Worm (Caenorhabditis elegans) whole organism, L2 larva: ENCODE measurements around the gene T25B2.2.
A peak's percentile ranks its signal among the peaks of the same experiment; 100 is the strongest.

Source experiments
- C34F6.9 ChIP-seq: fragments of 150-350 bp; optimal IDR thresholded peaks from 2 replicates; lab custom pipeline; 2014; ENCODE audit warnings: missing biosample characterization, missing genetic modification characterization
- F13H6.1 ChIP-seq: sonication (generic microtip); optimal IDR thresholded peaks from 2 replicates; lab custom pipeline; 2016; ENCODE audit warnings: missing genetic modification characterization, missing compliant biosample characterization
- alr-1 ChIP-seq: fragments of 150-350 bp; optimal IDR thresholded peaks from 2 replicates; lab custom pipeline; 2014; ENCODE audit warnings: missing biosample characterization, missing genetic modification characterization
- ama-1 ChIP-seq: fragments of 150-350 bp; optimal IDR thresholded peaks from 2 replicates; lab custom pipeline; 2018; ENCODE audit warnings: inconsistent platforms
- blmp-1 ChIP-seq: sonication (generic microtip); optimal IDR thresholded peaks from 2 replicates; lab custom pipeline; 2017; ENCODE audit warnings: missing genetic modification characterization, mild to moderate bottlenecking, missing compliant biosample characterization, antibody characterized with exemption, moderate library complexity; ENCODE audit not compliant: insufficient read depth
- ceh-82 ChIP-seq: fragments of 150-350 bp; optimal IDR thresholded peaks from 2 replicates; lab custom pipeline; 2014; ENCODE audit warnings: missing biosample characterization, missing genetic modification characterization
- crh-2 ChIP-seq: sonication (generic microtip); optimal IDR thresholded peaks from 2 replicates; lab custom pipeline; 2017; ENCODE audit warnings: missing biosample characterization, missing genetic modification characterization
- dmd-4 ChIP-seq: sonication (generic microtip); optimal IDR thresholded peaks from 2 replicates; lab custom pipeline; 2017; ENCODE audit warnings: missing biosample characterization, missing genetic modification characterization
- elt-1 ChIP-seq: fragments of 150-350 bp; optimal IDR thresholded peaks from 2 replicates; lab custom pipeline; 2014; ENCODE audit warnings: missing biosample characterization, missing genetic modification characterization
- elt-3 ChIP-seq: sonication (generic microtip); optimal IDR thresholded peaks from 2 replicates; lab custom pipeline; 2017; ENCODE audit warnings: missing biosample characterization, missing genetic modification characterization
- fos-1 ChIP-seq: fragments of 150-350 bp; optimal IDR thresholded peaks from 2 replicates; lab custom pipeline; 2014; ENCODE audit warnings: missing biosample characterization, missing genetic modification characterization
- gmeb-1 ChIP-seq: fragments of 150-350 bp; optimal IDR thresholded peaks from 2 replicates; lab custom pipeline; 2014; ENCODE audit warnings: missing biosample characterization, missing genetic modification characterization
- lin-13 ChIP-seq: fragments of 150-350 bp; optimal IDR thresholded peaks from 2 replicates; lab custom pipeline; 2014; ENCODE audit warnings: missing biosample characterization, missing genetic modification reagents, missing genetic modification characterization
- lin-39 ChIP-seq: fragments of 150-350 bp; optimal IDR thresholded peaks from 2 replicates; lab custom pipeline; 2014; ENCODE audit warnings: missing biosample characterization, missing genetic modification reagents, missing genetic modification characterization
- lsy-2 ChIP-seq, 2 experiments: fragments of 150-350 bp in 1 of 2; sonication (generic microtip) in 1 of 2; optimal IDR thresholded peaks; 2 replicates each; lab custom pipeline; 2014 to 2017; ENCODE audit warnings: missing biosample characterization in 2 of 2, missing genetic modification characterization in 2 of 2
- mab-5 ChIP-seq: fragments of 150-350 bp; optimal IDR thresholded peaks from 2 replicates; lab custom pipeline; 2014; ENCODE audit warnings: missing biosample characterization, missing genetic modification characterization
- mbf-1 ChIP-seq: sonication (generic microtip); optimal IDR thresholded peaks from 2 replicates; lab custom pipeline; 2017; ENCODE audit warnings: missing biosample characterization, missing genetic modification characterization
- mdl-1 ChIP-seq, 2 experiments: fragments of 150-350 bp in 1 of 2; sonication (generic microtip) in 1 of 2; optimal IDR thresholded peaks; 2 replicates each; lab custom pipeline; 2017; ENCODE audit warnings: missing biosample characterization in 2 of 2, missing genetic modification characterization in 2 of 2
- nhr-11 ChIP-seq: fragments of 150-350 bp; optimal IDR thresholded peaks from 2 replicates; lab custom pipeline; 2014; ENCODE audit warnings: missing biosample characterization, missing genetic modification characterization
- nhr-12 ChIP-seq: fragments of 150-350 bp; optimal IDR thresholded peaks from 2 replicates; lab custom pipeline; 2014; ENCODE audit warnings: missing biosample characterization, missing genetic modification characterization
- nhr-129 ChIP-seq: fragments of 150-350 bp; optimal IDR thresholded peaks from 2 replicates; lab custom pipeline; 2014; ENCODE audit warnings: missing biosample characterization, missing genetic modification characterization
- nhr-21 ChIP-seq: fragments of 150-350 bp; optimal IDR thresholded peaks from 2 replicates; lab custom pipeline; 2014; ENCODE audit warnings: missing biosample characterization, missing genetic modification characterization
- nhr-23 ChIP-seq: fragments of 150-350 bp; optimal IDR thresholded peaks from 2 replicates; lab custom pipeline; 2014; ENCODE audit warnings: missing biosample characterization, missing genetic modification reagents, missing genetic modification characterization
- nhr-237 ChIP-seq: fragments of 150-350 bp; optimal IDR thresholded peaks from 2 replicates; lab custom pipeline; 2014; ENCODE audit warnings: missing biosample characterization, missing genetic modification characterization
- nhr-25 ChIP-seq: fragments of 150-350 bp; sonication (generic microtip); optimal IDR thresholded peaks from 3 replicates; lab custom pipeline; 2014; ENCODE audit warnings: missing biosample characterization, missing genetic modification characterization
- nhr-77 ChIP-seq: fragments of 150-350 bp; optimal IDR thresholded peaks from 2 replicates; lab custom pipeline; 2014; ENCODE audit warnings: missing biosample characterization, missing genetic modification characterization
- peb-1 ChIP-seq: fragments of 150-350 bp; optimal IDR thresholded peaks from 2 replicates; lab custom pipeline; 2014; ENCODE audit warnings: missing biosample characterization, missing genetic modification characterization
- skn-1 ChIP-seq: sonication (generic microtip); optimal IDR thresholded peaks from 2 replicates; lab custom pipeline; 2017; ENCODE audit warnings: missing biosample characterization, missing genetic modification characterization
- sma-3 ChIP-seq: sonication (generic microtip); optimal IDR thresholded peaks from 2 replicates; lab custom pipeline; 2016; ENCODE audit warnings: missing genetic modification reagents, missing genetic modification characterization, missing compliant biosample characterization
- sma-9 ChIP-seq, 2 experiments: fragments of 150-350 bp in 1 of 2; sonication (generic microtip) in 1 of 2; optimal IDR thresholded peaks; 2 replicates each; lab custom pipeline; 2014 to 2016; ENCODE audit warnings: missing genetic modification characterization in 2 of 2, mild to moderate bottlenecking in 1 of 2, missing biosample characterization in 1 of 2, missing compliant biosample characterization in 1 of 2, missing genetic modification reagents in 1 of 2, moderate library complexity in 1 of 2
- snpc-4 ChIP-seq: fragments of 150-350 bp; optimal IDR thresholded peaks from 2 replicates; lab custom pipeline; 2014; ENCODE audit warnings: missing biosample characterization, missing genetic modification characterization
- unc-39 ChIP-seq: fragments of 150-350 bp; optimal IDR thresholded peaks from 2 replicates; lab custom pipeline; 2014; ENCODE audit warnings: missing biosample characterization, missing genetic modification characterization
- unc-55 ChIP-seq: fragments of 150-350 bp; sonication (generic microtip); optimal IDR thresholded peaks from 3 replicates; lab custom pipeline; 2014; ENCODE audit warnings: missing biosample characterization, missing genetic modification reagents, missing genetic modification characterization
- unc-62 ChIP-seq: fragments of 150-350 bp; optimal IDR thresholded peaks from 2 replicates; lab custom pipeline; 2014; ENCODE audit warnings: missing biosample characterization, missing genetic modification reagents, missing genetic modification characterization

The T25B2.2 gene

ce11 chrX:6207687-6208088, 38.2 kb downstream of the T25B2.2 start, which contains the start of gene T13C5.6 (continued):
- TF ChIP-seq nhr-25 (tag; lab: Kevin White, UChicago) (peak; percentile 75), nhr-23 (no peak), skn-1 (peak; percentile 70), mdl-1 (tag; optimal IDR thresholded peaks at IDR 0.05; lab: Kevin White, UChicago) (peak; percentile 32 to 60), unc-62 (peak; percentile 25), nhr-77 (no peak), lin-13 (GFP tag; lab: Kevin White, UChicago) (peak; percentile 89), dmd-4 (tag; lab: Kevin White, UChicago) (no peak), F13H6.1 (tag; lab: Kevin White, UChicago) (peak; percentile 87)
- TF ChIP-seq, all 48 proteins: peak for 29

DNA sequence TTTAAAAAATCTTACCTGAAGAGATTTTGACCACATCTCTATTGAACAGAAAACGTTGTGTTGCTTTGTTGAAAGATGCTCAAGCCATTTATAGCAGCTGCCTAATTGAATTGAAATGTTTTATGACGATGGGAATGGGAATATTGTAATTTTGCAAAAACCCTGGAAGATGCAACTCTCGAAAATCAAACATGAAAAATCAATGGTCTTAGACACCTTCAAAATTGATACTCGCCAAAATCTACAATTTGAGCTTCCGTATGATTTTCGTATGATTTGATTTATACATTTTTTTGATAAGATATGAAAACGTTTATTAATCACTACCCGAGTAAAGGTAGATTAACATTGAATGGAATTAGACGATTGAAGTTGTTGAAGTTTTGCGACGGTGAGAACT, 39.0 kb downstream of the T25B2.2 start, which contains the start of gene C14F11.7:
Gene C14F11.7 (minus strand): TSS at position 101 of the 400 bp plus-strand sequence.
- TF ChIP-seq sma-9 (GFP tag; optimal IDR thresholded peaks at IDR 0.05; lab: Kevin White, UChicago) (no peak), sma-9 (tag; optimal IDR thresholded peaks at IDR 0.05; lab: Kevin White, UChicago) (no peak), nhr-25 (tag; lab: Kevin White, UChicago) (no peak), ama-1 (no peak), blmp-1 (tag; lab: Kevin White, UChicago) (no peak), lin-39 (no peak), nhr-21 (tag; lab: Kevin White, UChicago) (no peak), fos-1 (tag; lab: Kevin White, UChicago) (no peak), sma-3 (GFP tag; lab: Kevin White, UChicago) (no peak), unc-55 (GFP tag; lab: Kevin White, UChicago) (no peak), lin-13 (GFP tag; lab: Kevin White, UChicago) (no peak), dmd-4 (tag; lab: Kevin White, UChicago) (no peak)

ce11 chrX:6211322-6211820, 41.9 kb downstream of the T25B2.2 start:
- TF ChIP-seq unc-55 (GFP tag; lab: Kevin White, UChicago) = no peak
- no peak for TF ChIP-seq unc-39
- TF ChIP-seq blmp-1 (tag; lab: Kevin White, UChicago) = no peak
- no peak for TF ChIP-seq nhr-21 (tag; lab: Kevin White, UChicago)
- TF ChIP-seq peb-1 (tag; lab: Kevin White, UChicago) = no peak
- TF ChIP-seq crh-2 = no peak
- no peak for TF ChIP-seq mab-5 (tag; lab: Kevin White, UChicago)
- TF ChIP-seq C34F6.9 (tag; lab: Kevin White, UChicago) = no peak
- no peak for TF ChIP-seq lin-13 (GFP tag; lab: Kevin White, UChicago)
- TF ChIP-seq sma-3 (GFP tag; lab: Kevin White, UChicago) = no peak
- no peak for TF ChIP-seq alr-1 (tag; lab: Kevin White, UChicago)

DNA sequence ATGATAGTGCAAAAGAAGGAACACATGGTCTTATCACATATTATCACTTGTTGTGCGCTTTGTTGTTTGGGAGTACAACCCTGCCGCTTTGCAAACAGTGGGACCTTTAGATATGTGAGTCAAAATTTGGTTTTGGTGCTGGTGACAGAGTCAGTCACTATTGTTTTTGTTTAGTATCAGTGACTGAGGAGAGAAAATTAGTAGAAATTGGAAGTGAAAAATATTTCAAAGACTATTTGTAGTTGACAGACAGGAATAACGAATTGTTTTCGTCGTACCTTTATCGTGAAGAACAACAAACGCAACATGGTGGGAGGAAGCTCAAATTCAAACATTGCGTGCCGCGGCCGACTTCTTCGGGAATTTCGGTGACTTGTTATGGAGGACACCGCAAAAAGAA, 47.1 kb downstream of the T25B2.2 start, which contains the start of gene lrch-1:
Gene lrch-1 (minus strand): TSS at position 101 of the 400 bp plus-strand sequence.
- TF ChIP-seq peb-1 (tag; lab: Kevin White, UChicago) (no peak), snpc-4 (tag; lab: Kevin White, UChicago) (no peak), nhr-237 (tag; lab: Kevin White, UChicago) (no peak), nhr-11 (tag; lab: Kevin White, UChicago) (no peak), C34F6.9 (tag; lab: Kevin White, UChicago) (no peak), mab-5 (tag; lab: Kevin White, UChicago) (no peak), gmeb-1 (no peak), elt-3 (tag; lab: Kevin White, UChicago) (no peak), dmd-4 (tag; lab: Kevin White, UChicago) (no peak), mbf-1 (tag; lab: Kevin White, UChicago) (no peak), blmp-1 (tag; lab: Kevin White, UChicago) (no peak), lsy-2 (tag; optimal IDR thresholded peaks at IDR 0.05; lab: Kevin White, UChicago) (no peak), fos-1 (tag; lab: Kevin White, UChicago) (no peak), F13H6.1 (tag; lab: Kevin White, UChicago) (no peak), nhr-129 (tag; lab: Kevin White, UChicago) (no peak), ceh-82 (tag; lab: Kevin White, UChicago) (no peak), elt-1 (tag; lab: Kevin White, UChicago) (no peak), nhr-23 (no peak), lin-39 (no peak), nhr-12 (tag; lab: Kevin White, UChicago) (no peak)
- TF ChIP-seq, all 48 proteins: peak for 0
